Worm (Caenorhabditis elegans): ENCODE data around the gene C52D10.3.

Gene C52D10.3

DNA sequence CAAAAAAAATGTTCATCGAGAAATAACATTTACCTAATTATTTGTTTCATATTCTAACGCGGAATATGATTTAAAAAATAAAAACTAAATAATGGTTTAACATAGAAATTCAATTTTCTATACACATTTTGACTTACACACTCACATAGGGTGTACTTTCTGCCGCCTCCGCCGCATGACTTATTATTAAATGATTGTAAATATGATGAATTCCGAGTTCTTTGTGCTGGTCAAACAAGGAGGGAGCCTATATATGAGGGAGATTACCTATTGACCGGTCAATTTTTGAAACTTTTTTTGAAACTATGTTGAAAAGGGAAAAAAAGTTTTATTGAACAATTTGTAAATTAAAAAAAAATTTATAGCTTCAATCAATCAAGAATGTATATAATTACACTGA lies 31.6 kb downstream of the C52D10.3 start:
- TF ChIP-seq unc-120 (tag; optimal IDR thresholded peaks at IDR 0.05; ENCODE audit: poor library complexity, severe bottlenecking) = no peak
- no peak for TF ChIP-seq elt-1 (tag; optimal IDR thresholded peaks at IDR 0.05; ENCODE audit: borderline replicate concordance, insufficient read depth)
- no peak for TF ChIP-seq cnd-1 (tag; optimal IDR thresholded peaks at IDR 0.05)
- no peak for TF ChIP-seq nhr-12 (tag; optimal IDR thresholded peaks at IDR 0.05)
- no peak for TF ChIP-seq flh-1 (GFP tag; optimal IDR thresholded peaks at IDR 0.05)
- no peak for TF ChIP-seq elt-3 (tag; optimal IDR thresholded peaks at IDR 0.05)
- no peak for TF ChIP-seq drap-1 (GFP tag; optimal IDR thresholded peaks at IDR 0.05)
- no peak for TF ChIP-seq nhr-76 (tag; optimal IDR thresholded peaks at IDR 0.05)
- TF ChIP-seq ceh-83 (GFP tag; optimal IDR thresholded peaks at IDR 0.05) = no peak
- TF ChIP-seq ceh-43 (GFP tag; optimal IDR thresholded peaks at IDR 0.05) = no peak
- no peak for TF ChIP-seq ces-1 (GFP tag; optimal IDR thresholded peaks at IDR 0.05)
- no peak for TF ChIP-seq bed-3 (GFP tag; optimal IDR thresholded peaks at IDR 0.05)

DNA sequence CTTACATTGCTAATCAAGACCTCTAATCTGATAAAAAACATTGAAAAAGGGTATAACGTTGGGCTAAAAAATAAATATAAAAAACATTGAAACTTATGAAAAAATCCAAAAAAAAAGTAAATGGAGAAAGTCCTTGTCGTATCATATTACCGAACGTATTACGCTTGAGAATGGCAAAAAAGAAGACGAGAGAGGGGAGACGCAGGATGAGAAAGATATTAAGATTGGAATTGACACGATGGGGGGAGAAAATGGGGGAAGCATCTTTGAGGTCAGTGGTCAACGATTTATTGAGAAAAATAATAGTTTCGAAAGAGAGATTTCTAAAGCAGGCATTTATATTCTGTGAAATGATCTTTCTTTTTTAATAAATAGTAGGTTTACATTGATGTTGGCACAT lies 33.0 kb downstream of the C52D10.3 start:
- TF ChIP-seq tbx-8 (GFP tag; optimal IDR thresholded peaks at IDR 0.05) = no peak
- no peak for TF ChIP-seq nhr-2 (tag; optimal IDR thresholded peaks at IDR 0.05)
- TF ChIP-seq ceh-39 (tag; optimal IDR thresholded peaks at IDR 0.05) = no peak
- TF ChIP-seq nhr-12 (tag; optimal IDR thresholded peaks at IDR 0.05) = no peak
- TF ChIP-seq flh-1 (GFP tag; optimal IDR thresholded peaks at IDR 0.05) = no peak
- TF ChIP-seq hlh-1 (tag; optimal IDR thresholded peaks at IDR 0.05) = no peak
- TF ChIP-seq bed-3 (GFP tag; optimal IDR thresholded peaks at IDR 0.05) = no peak
- no peak for TF ChIP-seq ztf-11 (tag; optimal IDR thresholded peaks at IDR 0.05)
- TF ChIP-seq ceh-43 (GFP tag; optimal IDR thresholded peaks at IDR 0.05) = no peak
- TF ChIP-seq lin-13 (tag; optimal IDR thresholded peaks at IDR 0.05) = no peak
- TF ChIP-seq mab-5 (tag; optimal IDR thresholded peaks at IDR 0.05) = no peak
- TF ChIP-seq mls-2 (tag; optimal IDR thresholded peaks at IDR 0.05) = no peak
- no peak for TF ChIP-seq ham-2 (GFP tag; optimal IDR thresholded peaks at IDR 0.05)
- TF ChIP-seq nhr-237 (tag; optimal IDR thresholded peaks at IDR 0.05) = no peak
- no peak for TF ChIP-seq elt-3 (tag; optimal IDR thresholded peaks at IDR 0.05)
- no peak for TF ChIP-seq pha-4 (tag; optimal IDR thresholded peaks at IDR 0.05)
- no peak for TF ChIP-seq elt-1 (tag; optimal IDR thresholded peaks at IDR 0.05; ENCODE audit: borderline replicate concordance, insufficient read depth)
- TF ChIP-seq blmp-1 (tag; optimal IDR thresholded peaks at IDR 0.05) = no peak
- TF ChIP-seq nhr-76 (tag; optimal IDR thresholded peaks at IDR 0.05) = no peak

DNA sequence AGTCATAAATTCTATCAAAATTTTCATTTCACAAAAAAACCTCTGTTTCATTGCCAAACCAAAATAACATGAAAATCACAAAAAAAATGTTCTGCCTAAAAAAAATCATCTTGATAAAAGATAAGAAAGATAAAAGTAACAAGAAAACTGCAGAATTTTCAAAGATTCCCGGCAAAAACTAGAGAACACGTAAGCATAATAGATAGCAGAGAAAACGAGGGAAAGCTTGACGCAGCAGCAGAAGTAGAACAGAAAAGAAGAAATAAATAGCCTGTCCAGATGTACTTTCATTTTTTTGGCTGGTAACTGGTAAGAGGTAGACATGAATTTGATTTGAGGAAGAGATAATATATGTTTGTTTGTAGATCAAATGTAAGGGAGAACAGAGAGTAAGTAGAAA lies 34.5 kb downstream of the C52D10.3 start:
- TF ChIP-seq nhr-76 (tag; optimal IDR thresholded peaks at IDR 0.05) (no peak), ceh-43 (GFP tag; optimal IDR thresholded peaks at IDR 0.05) (no peak), elt-3 (tag; optimal IDR thresholded peaks at IDR 0.05) (no peak), snpc-4 (tag; optimal IDR thresholded peaks at IDR 0.05) (no peak), bed-3 (GFP tag; optimal IDR thresholded peaks at IDR 0.05) (no peak), lin-32 (GFP tag; optimal IDR thresholded peaks at IDR 0.05) (no peak), sem-2 (GFP tag; optimal IDR thresholded peaks at IDR 0.05) (no peak), nhr-28 (tag; optimal IDR thresholded peaks at IDR 0.05) (no peak), unc-39 (tag; optimal IDR thresholded peaks at IDR 0.05) (no peak), elt-1 (tag; optimal IDR thresholded peaks at IDR 0.05; ENCODE audit: borderline replicate concordance, insufficient read depth) (no peak), nhr-12 (tag; optimal IDR thresholded peaks at IDR 0.05) (no peak), ceh-39 (tag; optimal IDR thresholded peaks at IDR 0.05) (no peak), M03D4.4 (tag; optimal IDR thresholded peaks at IDR 0.05) (no peak), cnd-1 (tag; optimal IDR thresholded peaks at IDR 0.05) (no peak), mls-2 (tag; optimal IDR thresholded peaks at IDR 0.05) (no peak), ztf-11 (tag; optimal IDR thresholded peaks at IDR 0.05) (no peak), ceh-83 (GFP tag; optimal IDR thresholded peaks at IDR 0.05) (no peak), sptf-1 (tag; optimal IDR thresholded peaks at IDR 0.05) (no peak)

- TF ChIP-seq unc-120 (tag; optimal IDR thresholded peaks at IDR 0.05; ENCODE audit: poor library complexity, severe bottlenecking) (peak; percentile 93), lin-32 (GFP tag; optimal IDR thresholded peaks at IDR 0.05) (peak; percentile 86), nhr-76 (tag; optimal IDR thresholded peaks at IDR 0.05) (no peak), ces-1 (GFP tag; optimal IDR thresholded peaks at IDR 0.05) (no peak), flh-1 (GFP tag; optimal IDR thresholded peaks at IDR 0.05) (no peak), sem-2 (GFP tag; optimal IDR thresholded peaks at IDR 0.05) (no peak), cnd-1 (tag; optimal IDR thresholded peaks at IDR 0.05) (peak; percentile 79), nhr-2 (tag; optimal IDR thresholded peaks at IDR 0.05) (no peak), ham-2 (GFP tag; optimal IDR thresholded peaks at IDR 0.05) (no peak), hlh-1 (tag; optimal IDR thresholded peaks at IDR 0.05) (peak; percentile 78), ceh-43 (GFP tag; optimal IDR thresholded peaks at IDR 0.05) (no peak), zip-8 (tag; optimal IDR thresholded peaks at IDR 0.05) (no peak), unc-39 (tag; optimal IDR thresholded peaks at IDR 0.05) (no peak)
Observed at ce11 chrIV:17215070-17215469, 38.8 kb downstream of the C52D10.3 start.
